Worm (Caenorhabditis elegans) whole organism, L4 larva: ENCODE data around the gene prx-10.

Experiments used
- D1046.2 ChIP-seq: fragments of 200-800 bp; sonication (Bioruptor generic); IDR thresholded peaks from 2 replicates; pipeline ENCODE4 v1.3.6; 2022; ENCODE audit warnings: missing genetic modification characterization, missing compliant biosample characterization
- F37D6.2 ChIP-seq: sonication (generic microtip); optimal IDR thresholded peaks from 2 replicates; lab custom pipeline; 2016; ENCODE audit warnings: mild to moderate bottlenecking, missing genetic modification characterization, missing compliant biosample characterization
- F49E8.2 ChIP-seq: sonication (generic microtip); optimal IDR thresholded peaks from 2 replicates; lab custom pipeline; 2016; ENCODE audit warnings: missing compliant biosample characterization, mild to moderate bottlenecking, missing genetic modification characterization, borderline replicate concordance
- R02D3.7 ChIP-seq: fragments of 150-350 bp; sonication (generic microtip); optimal IDR thresholded peaks from 3 replicates; lab custom pipeline; 2014; ENCODE audit warnings: missing biosample characterization, missing genetic modification characterization
- T20F7.1 ChIP-seq: fragments of 200-800 bp; sonication (Bioruptor generic); optimal IDR thresholded peaks from 2 replicates; lab custom pipeline; 2018; ENCODE audit warnings: mild to moderate bottlenecking, missing genetic modification characterization, missing compliant biosample characterization
- T26A8.4 ChIP-seq: fragments of 200-800 bp; sonication (Bioruptor generic); IDR thresholded peaks from 2 replicates; pipeline ENCODE4 v1.3.6; 2022; ENCODE audit warnings: missing genetic modification characterization, missing compliant biosample characterization
- Y105C5A.15 ChIP-seq: fragments of 200-800 bp; sonication (Bioruptor generic); IDR thresholded peaks from 2 replicates; pipeline ENCODE4 v1.3.6; 2022; ENCODE audit warnings: missing genetic modification characterization, missing compliant biosample characterization
- Y5F2A.4 ChIP-seq: fragments of 200-800 bp; sonication (Bioruptor generic); optimal IDR thresholded peaks from 2 replicates; lab custom pipeline; 2018; ENCODE audit warnings: mild to moderate bottlenecking, missing genetic modification characterization, missing compliant biosample characterization
- aha-1 ChIP-seq: fragments of 150-350 bp; peaks from one replicate; lab custom pipeline; 2014; ENCODE audit warnings: missing biosample characterization, missing genetic modification characterization
- arid-1 ChIP-seq: fragments of 200-800 bp; sonication (Bioruptor generic); conservative IDR thresholded peaks from 2 replicates; pipeline ENCODE4 v1.3.6; 2022; ENCODE audit warnings: missing genetic modification reagents, missing genetic modification characterization, missing compliant biosample characterization
- ceh-28 ChIP-seq: fragments of 150-350 bp; optimal IDR thresholded peaks from 2 replicates; lab custom pipeline; 2014; ENCODE audit warnings: missing biosample characterization, missing genetic modification reagents, missing genetic modification characterization
- ces-1 ChIP-seq: fragments of 150-350 bp; sonication (generic microtip); optimal IDR thresholded peaks from 4 replicates; lab custom pipeline; 2014; ENCODE audit warnings: missing biosample characterization, missing genetic modification reagents, missing genetic modification characterization
- daf-19 ChIP-seq: fragments of 200-800 bp; sonication (Bioruptor generic); conservative IDR thresholded peaks from 2 replicates; pipeline ENCODE4 v1.3.6; 2022; ENCODE audit warnings: missing genetic modification characterization, missing compliant biosample characterization
- fkh-10 ChIP-seq: fragments of 150-350 bp; optimal IDR thresholded peaks from 2 replicates; lab custom pipeline; 2014; ENCODE audit warnings: missing biosample characterization, missing genetic modification reagents, missing genetic modification characterization
- hlh-11 ChIP-seq: fragments of 200-800 bp; sonication (Bioruptor generic); optimal IDR thresholded peaks from 2 replicates; lab custom pipeline; 2018; ENCODE audit warnings: mild to moderate bottlenecking, missing genetic modification characterization, missing compliant biosample characterization
- hlh-30 ChIP-seq: sonication (generic microtip); optimal IDR thresholded peaks from 2 replicates; lab custom pipeline; 2017; ENCODE audit warnings: antibody characterized with exemption, mild to moderate bottlenecking, missing genetic modification characterization, missing compliant biosample characterization; ENCODE audit not compliant: insufficient read depth
- jun-1 ChIP-seq: fragments of 150-350 bp; optimal IDR thresholded peaks from 2 replicates; lab custom pipeline; 2014; ENCODE audit warnings: missing biosample characterization, missing genetic modification reagents, missing genetic modification characterization
- lin-39 ChIP-seq: fragments of 150-350 bp; optimal IDR thresholded peaks from 2 replicates; lab custom pipeline; 2014; ENCODE audit warnings: missing biosample characterization, missing genetic modification reagents, missing genetic modification characterization
- mxl-3 ChIP-seq: fragments of 200-800 bp; sonication (Bioruptor generic); optimal IDR thresholded peaks from 2 replicates; lab custom pipeline; 2018; ENCODE audit warnings: mild to moderate bottlenecking, missing genetic modification characterization, missing compliant biosample characterization
- nhr-102 ChIP-seq: sonication (generic microtip); optimal IDR thresholded peaks from 2 replicates; lab custom pipeline; 2016; ENCODE audit warnings: mild to moderate bottlenecking, missing genetic modification characterization, moderate library complexity, missing compliant biosample characterization
- nhr-11 ChIP-seq: fragments of 150-350 bp; optimal IDR thresholded peaks from 2 replicates; lab custom pipeline; 2014; ENCODE audit warnings: missing biosample characterization, missing genetic modification characterization
- nhr-111 ChIP-seq: fragments of 200-800 bp; sonication (Bioruptor generic); optimal IDR thresholded peaks from 2 replicates; lab custom pipeline; 2018; ENCODE audit warnings: mild to moderate bottlenecking, missing genetic modification characterization, missing compliant biosample characterization
- nhr-237 ChIP-seq: sonication (generic microtip); optimal IDR thresholded peaks from 2 replicates; lab custom pipeline; 2017; ENCODE audit warnings: missing biosample characterization, missing genetic modification characterization
- nhr-25 ChIP-seq: sonication (generic microtip); optimal IDR thresholded peaks from 2 replicates; lab custom pipeline; 2017; ENCODE audit warnings: missing genetic modification characterization, mild to moderate bottlenecking, missing compliant biosample characterization, antibody characterized with exemption, moderate library complexity, borderline replicate concordance; ENCODE audit not compliant: insufficient read depth
- nhr-28 ChIP-seq: fragments of 150-350 bp; optimal IDR thresholded peaks from 2 replicates; lab custom pipeline; 2014; ENCODE audit warnings: missing biosample characterization, missing genetic modification characterization
- nhr-41 ChIP-seq: fragments of 200-800 bp; sonication (Bioruptor generic); IDR thresholded peaks from 2 replicates; pipeline ENCODE4 v1.3.6; 2022; ENCODE audit warnings: missing genetic modification reagents, missing genetic modification characterization, missing compliant biosample characterization
- nhr-6 ChIP-seq: fragments of 150-350 bp; optimal IDR thresholded peaks from 2 replicates; lab custom pipeline; 2014; ENCODE audit warnings: missing biosample characterization, missing genetic modification characterization
- nhr-77 ChIP-seq: fragments of 150-350 bp; optimal IDR thresholded peaks from 2 replicates; lab custom pipeline; 2014; ENCODE audit warnings: missing biosample characterization, missing genetic modification characterization
- pha-4 ChIP-seq, 2 experiments: fragments of 150-350 bp in 1 of 2; fragments of 200-800 bp in 1 of 2; sonication (Bioruptor generic) in 1 of 2; IDR thresholded peaks in 1 of 2; optimal IDR thresholded peaks in 1 of 2; 2 replicates each; pipeline versions ENCODE4 v1.3.6 to Lab custom; 2014 to 2022; ENCODE audit warnings: missing genetic modification characterization in 2 of 2, missing genetic modification reagents in 2 of 2, missing biosample characterization in 1 of 2, missing compliant biosample characterization in 1 of 2
- pqm-1 ChIP-seq: sonication (generic microtip); optimal IDR thresholded peaks from 2 replicates; lab custom pipeline; 2017; ENCODE audit warnings: missing biosample characterization, missing genetic modification characterization
- rbr-2 ChIP-seq: sonication (generic microtip); optimal IDR thresholded peaks from 2 replicates; lab custom pipeline; 2016; ENCODE audit warnings: missing genotype, missing genetic modification characterization, missing compliant biosample characterization
- set-16 ChIP-seq: fragments of 200-800 bp; sonication (Bioruptor generic); IDR thresholded peaks from 2 replicates; pipeline ENCODE4 v1.3.6; 2022; ENCODE audit warnings: missing genetic modification reagents, missing genetic modification characterization, missing compliant biosample characterization
- skn-1 ChIP-seq: fragments of 150-350 bp; optimal IDR thresholded peaks from 2 replicates; lab custom pipeline; 2014; ENCODE audit warnings: missing biosample characterization, missing genetic modification characterization
- snpc-1.2 ChIP-seq: fragments of 200-800 bp; sonication (Bioruptor generic); IDR thresholded peaks from 2 replicates; pipeline ENCODE4 v1.3.6; 2022; ENCODE audit warnings: missing genetic modification reagents, missing genetic modification characterization, missing compliant biosample characterization
- tag-97 ChIP-seq: fragments of 200-800 bp; sonication (Bioruptor generic); IDR thresholded peaks from 2 replicates; pipeline ENCODE4 v1.3.6; 2022; ENCODE audit warnings: missing genetic modification characterization, missing compliant biosample characterization
- unc-62 ChIP-seq, 3 experiments: fragments of 150-350 bp in 1 of 3; sonication (generic microtip); optimal IDR thresholded peaks in 2 of 3; peaks in 1 of 3; 1 replicate in 1 of 3; 2 replicates in 2 of 3; lab custom pipeline; 2014 to 2017; ENCODE audit warnings: missing biosample characterization in 3 of 3, missing genetic modification characterization in 3 of 3, missing genetic modification reagents in 3 of 3, missing genotype in 1 of 3

The prx-10 gene

ce11 chrIII:5227831-5228467, 8.3 kb upstream of the prx-10 start, which contains the start of the genes C34E10.12, C34E10.10 and atp-2 (continued):
- peak; percentile 51 for TF ChIP-seq nhr-102 (tag; lab: Kevin White, UChicago)
- peak; percentile 77 for TF ChIP-seq rbr-2 (tag; lab: Kevin White, UChicago)
- peak; percentile 22 for TF ChIP-seq nhr-25 (tag; lab: Kevin White, UChicago)
- peak; percentile 77 for TF ChIP-seq nhr-77
- TF ChIP-seq set-16 (GFP tag; lab: Robert Waterston, UW), result no peak
- peak; percentile 55 for TF ChIP-seq pqm-1
- peak; percentile 82 for TF ChIP-seq nhr-28 (tag; lab: Kevin White, UChicago)
- TF ChIP-seq unc-62 (GFP tag; optimal IDR thresholded peaks at IDR 0.05 in 1 of 2; lab: Kevin White, UChicago), result peak in 1 of 2 experiments; percentile 83
- TF ChIP-seq unc-62 (tag; optimal IDR thresholded peaks at IDR 0.05; lab: Kevin White, UChicago), result no peak
- no peak for TF ChIP-seq jun-1 (tag; lab: Kevin White, UChicago)
- TF ChIP-seq nhr-11, result peak; percentile 91
- no peak for TF ChIP-seq R02D3.7 (tag; lab: Kevin White, UChicago)
- no peak for TF ChIP-seq F49E8.2
- TF ChIP-seq skn-1 (tag; lab: Kevin White, UChicago), result no peak
- TF ChIP-seq nhr-111 (GFP tag; lab: Kevin White, UChicago), result no peak
- no peak for TF ChIP-seq Y5F2A.4 (GFP tag; lab: Kevin White, UChicago)
- TF ChIP-seq daf-19 (GFP tag; lab: Robert Waterston, UW), result no peak
- TF ChIP-seq hlh-11 (tag; lab: Kevin White, UChicago), result peak; percentile 76
- TF ChIP-seq pha-4 (GFP tag; IDR thresholded peaks at IDR 0.05; lab: Robert Waterston, UW), result 0 out of 2 replicates have a peak, but pooled peaks have one; percentile 14
- no peak for TF ChIP-seq pha-4 (tag; optimal IDR thresholded peaks at IDR 0.05; lab: Kevin White, UChicago)
- TF ChIP-seq nhr-6, result peak; percentile 79
- TF ChIP-seq aha-1 (tag; lab: Kevin White, UChicago), result peak; percentile 96
- no peak for TF ChIP-seq D1046.2 (GFP tag; lab: Robert Waterston, UW)
- peak; percentile 59 for TF ChIP-seq arid-1 (GFP tag; lab: Robert Waterston, UW)
- peak; percentile 27 for TF ChIP-seq mxl-3 (GFP tag; lab: Kevin White, UChicago)
- TF ChIP-seq nhr-237 (tag; lab: Kevin White, UChicago), result no peak
- TF ChIP-seq ces-1 (GFP tag; lab: Kevin White, UChicago), result peak; percentile 23
- peak; percentile 66 for TF ChIP-seq fkh-10
- TF ChIP-seq hlh-30 (tag; lab: Kevin White, UChicago), result peak; percentile 77
- no peak for TF ChIP-seq snpc-1.2 (GFP tag; lab: Robert Waterston, UW)
- TF ChIP-seq, all 104 proteins: peak for 39

- TF ChIP-seq nhr-41 (no peak), D1046.2 (GFP tag; lab: Robert Waterston, UW) (no peak), T26A8.4 (no peak), Y105C5A.15 (GFP tag; lab: Robert Waterston, UW) (no peak), lin-39 (no peak), T20F7.1 (GFP tag; lab: Kevin White, UChicago) (no peak), nhr-28 (tag; lab: Kevin White, UChicago) (no peak), aha-1 (tag; lab: Kevin White, UChicago) (no peak), unc-62 (GFP tag; optimal IDR thresholded peaks at IDR 0.05 in 1 of 2; lab: Kevin White, UChicago) (no peak), unc-62 (tag; optimal IDR thresholded peaks at IDR 0.05; lab: Kevin White, UChicago) (no peak), nhr-11 (no peak), fkh-10 (no peak), tag-97 (GFP tag; lab: Robert Waterston, UW) (no peak), hlh-30 (tag; lab: Kevin White, UChicago) (no peak), F37D6.2 (no peak), ceh-28 (tag; lab: Kevin White, UChicago) (no peak)
Measured at ce11 chrIII:5228839-5229238, 7.4 kb upstream of the prx-10 start.
